Fruit fly (Drosophila melanogaster) whole organism, adult: Measurements from ENCODE around the gene SMC5.

ENCODE experiments used
- CG11617 ChIP-seq: fragments of 200-800 bp; sonication (Bioruptor generic); optimal IDR thresholded peaks from 2 replicates; lab custom pipeline; 2017; ENCODE audit warnings: mild to moderate bottlenecking, missing biosample characterization, missing genetic modification reagents, missing genetic modification characterization
- CG12768 ChIP-seq: fragments of 200-800 bp; sonication (Bioruptor generic); optimal IDR thresholded peaks from 2 replicates; lab custom pipeline; 2017; ENCODE audit warnings: missing biosample characterization, missing genetic modification characterization, mild to moderate bottlenecking, moderate library complexity, missing genetic modification reagents
- CG14711 ChIP-seq: fragments of 200-800 bp; sonication (Bioruptor generic); optimal IDR thresholded peaks from 2 replicates; lab custom pipeline; 2018; ENCODE audit warnings: missing biosample characterization, mild to moderate bottlenecking, missing genetic modification characterization, moderate library complexity
- CG1620 ChIP-seq: fragments of 200-800 bp; sonication (Bioruptor generic); optimal IDR thresholded peaks from 2 replicates; lab custom pipeline; 2016; ENCODE audit warnings: missing biosample characterization, missing genetic modification characterization
- CG33017 ChIP-seq: fragments of 200-800 bp; sonication (Bioruptor generic); optimal IDR thresholded peaks from 2 replicates; lab custom pipeline; 2018; ENCODE audit warnings: missing biosample characterization, mild to moderate bottlenecking, missing genetic modification characterization, moderate library complexity
- CG5204 ChIP-seq: fragments of 200-800 bp; sonication (Bioruptor generic); optimal IDR thresholded peaks from 2 replicates; lab custom pipeline; 2016; ENCODE audit warnings: missing biosample characterization, missing genetic modification characterization
- CG7045 ChIP-seq: fragments of 200-800 bp; sonication (Bioruptor generic); optimal IDR thresholded peaks from 2 replicates; lab custom pipeline; 2017; ENCODE audit warnings: missing biosample characterization, mild to moderate bottlenecking, missing genetic modification characterization
- CG7101 ChIP-seq: fragments of 200-800 bp; sonication (Bioruptor generic); optimal IDR thresholded peaks from 2 replicates; lab custom pipeline; 2018; ENCODE audit warnings: missing biosample characterization, mild to moderate bottlenecking, missing genetic modification characterization, moderate library complexity
- Clk ChIP-seq: fragments of 200-800 bp; sonication (Bioruptor generic); optimal IDR thresholded peaks from 2 replicates; lab custom pipeline; 2017; ENCODE audit warnings: missing biosample characterization, missing genetic modification characterization
- Crg-1 ChIP-seq: fragments of 200-800 bp; sonication (Bioruptor generic); optimal IDR thresholded peaks from 2 replicates; lab custom pipeline; 2016; ENCODE audit warnings: missing biosample characterization, missing genetic modification characterization
- Hr96 ChIP-seq: fragments of 200-800 bp; sonication (Bioruptor generic); optimal IDR thresholded peaks from 2 replicates; lab custom pipeline; 2016; ENCODE audit warnings: missing biosample characterization, missing genetic modification characterization
- Mnt ChIP-seq: fragments of 200-800 bp; sonication (Bioruptor generic); optimal IDR thresholded peaks from 2 replicates; lab custom pipeline; 2016; ENCODE audit warnings: missing biosample characterization, mild to moderate bottlenecking, missing genetic modification characterization
- bab1 ChIP-seq: fragments of 200-800 bp; sonication (Bioruptor generic); optimal IDR thresholded peaks from 3 replicates; lab custom pipeline; 2019; ENCODE audit warnings: missing biosample characterization, mild to moderate bottlenecking, missing genetic modification characterization, moderate library complexity
- cic ChIP-seq: fragments of 200-800 bp; sonication (Bioruptor generic); optimal IDR thresholded peaks from 2 replicates; lab custom pipeline; 2017; ENCODE audit warnings: missing biosample characterization, mild to moderate bottlenecking, missing genetic modification characterization, moderate library complexity
- cnc ChIP-seq, 2 experiments: fragments of >200 bp; optimal IDR thresholded peaks; 2 replicates each; lab custom pipeline; 2017
- kay ChIP-seq: fragments of 200-800 bp; sonication (Bioruptor generic); peaks from one replicate; lab custom pipeline; 2016; ENCODE audit warnings: missing biosample characterization, missing genetic modification characterization, borderline replicate concordance
- ovo ChIP-seq: fragments of 200-800 bp; sonication (Bioruptor generic); optimal IDR thresholded peaks from 2 replicates; lab custom pipeline; 2016; ENCODE audit warnings: missing biosample characterization, missing genetic modification characterization
- pad ChIP-seq: fragments of 200-800 bp; sonication (Bioruptor generic); optimal IDR thresholded peaks from 3 replicates; lab custom pipeline; 2017; ENCODE audit warnings: missing biosample characterization, missing genetic modification characterization, mild to moderate bottlenecking, moderate library complexity, missing genetic modification reagents
- tj ChIP-seq: fragments of 200-800 bp; sonication (Bioruptor generic); optimal IDR thresholded peaks from 3 replicates; lab custom pipeline; 2017; ENCODE audit warnings: missing biosample characterization, mild to moderate bottlenecking, missing genetic modification characterization, moderate library complexity
- toe ChIP-seq: fragments of 200-800 bp; sonication (Bioruptor generic); optimal IDR thresholded peaks from 2 replicates; lab custom pipeline; 2016; ENCODE audit warnings: missing biosample characterization, missing genetic modification characterization

SMC5 gene

DNA sequence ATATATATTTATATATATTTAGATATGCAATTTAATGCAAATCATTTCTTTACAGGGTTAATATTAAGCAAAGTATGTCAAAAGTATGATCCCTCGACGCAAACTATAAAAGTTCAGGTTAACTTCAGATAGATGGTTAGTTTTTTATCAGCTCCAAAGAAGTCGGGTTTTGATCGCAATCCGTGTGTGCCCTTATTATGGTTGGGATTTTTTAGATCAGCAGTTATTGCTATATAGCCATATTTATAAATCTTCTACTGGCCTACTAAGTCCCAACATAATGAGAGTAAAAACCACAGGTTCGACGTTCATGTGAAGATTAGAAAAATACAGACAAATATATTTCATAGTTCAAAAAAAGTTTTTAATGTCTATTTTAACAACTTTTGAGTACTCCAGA lies 4.9 kb downstream of the SMC5 start, which contains the start of gene EMC10:
TSS of gene EMC10 (plus strand) at position 301 of the 400 bp plus-strand sequence.
- TF ChIP-seq ovo (GFP tag; lab: Kevin White, UChicago) (no peak), kay (GFP tag; lab: Kevin White, UChicago) (peak; percentile 44)

DNA sequence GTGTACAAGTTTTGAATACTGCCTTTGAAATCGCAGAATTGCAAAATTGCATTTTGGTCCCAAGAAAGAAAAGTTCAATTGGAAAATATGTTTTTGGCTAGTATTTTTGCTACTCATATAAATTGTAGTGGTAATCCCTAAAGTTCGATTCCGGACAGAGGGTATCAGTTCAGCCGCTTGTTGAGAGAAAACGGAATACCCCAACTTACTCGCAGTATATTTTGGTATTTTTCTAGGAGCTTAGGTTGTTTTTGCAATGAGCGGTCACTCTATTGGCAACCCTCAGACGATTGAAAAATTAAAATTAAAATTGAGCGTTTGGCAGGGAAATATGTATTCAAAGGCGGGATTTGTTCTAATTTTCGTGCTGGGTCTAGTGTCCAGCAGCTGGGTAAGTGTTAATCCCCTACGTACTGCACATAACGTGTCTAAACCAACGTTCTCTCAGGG lies 5.3 kb downstream of the SMC5 start:
- TF ChIP-seq CG11617 (GFP tag; lab: Kevin White, UChicago): no peak
- no peak for TF ChIP-seq CG7045 (GFP tag; lab: Kevin White, UChicago)
- TF ChIP-seq CG5204 (GFP tag; lab: Kevin White, UChicago): no peak
- TF ChIP-seq Mnt (GFP tag; lab: Kevin White, UChicago): no peak
- no peak for TF ChIP-seq Hr96 (GFP tag; lab: Kevin White, UChicago)
- TF ChIP-seq Crg-1 (GFP tag; lab: Kevin White, UChicago): no peak
- TF ChIP-seq CG14711: no peak
- no peak for TF ChIP-seq CG33017 (tag; lab: Kevin White, UChicago)
- no peak for TF ChIP-seq Clk (GFP tag; lab: Kevin White, UChicago)
- no peak for TF ChIP-seq cnc (optimal IDR thresholded peaks at IDR 0.05; lab: Kevin White, UChicago)
- TF ChIP-seq cic: no peak
- TF ChIP-seq tj (GFP tag; lab: Kevin White, UChicago): no peak
- no peak for TF ChIP-seq CG12768 (GFP tag; lab: Kevin White, UChicago)
- no peak for TF ChIP-seq toe (GFP tag; lab: Kevin White, UChicago)
- no peak for TF ChIP-seq pad (GFP tag; lab: Kevin White, UChicago)
- no peak for TF ChIP-seq kay (GFP tag; lab: Kevin White, UChicago)
- no peak for TF ChIP-seq CG1620
- no peak for TF ChIP-seq bab1 (GFP tag; lab: Kevin White, UChicago)
- no peak for TF ChIP-seq CG7101 (tag; lab: Kevin White, UChicago)

DNA sequence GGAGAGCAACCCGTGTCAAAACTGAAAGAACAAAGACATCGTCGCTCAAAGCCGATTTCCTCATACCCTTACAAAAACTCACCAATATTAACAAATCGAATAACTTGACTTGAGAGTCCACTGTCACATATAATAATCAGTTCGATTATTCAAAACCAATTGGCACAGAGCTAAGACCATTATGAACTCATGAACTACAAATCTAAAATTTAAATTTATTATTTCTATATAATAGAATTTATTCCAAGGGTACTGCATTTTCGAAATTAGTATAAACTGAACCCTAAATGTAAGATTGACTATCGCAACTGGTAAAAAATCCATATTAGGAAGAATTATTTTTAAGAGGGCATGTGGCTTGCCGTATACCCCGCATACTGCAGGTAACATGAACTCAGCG lies 13.0 kb downstream of the SMC5 start:
- TF ChIP-seq toe (GFP tag; lab: Kevin White, UChicago): no peak
- TF ChIP-seq CG33017 (tag; lab: Kevin White, UChicago): no peak
- no peak for TF ChIP-seq bab1 (GFP tag; lab: Kevin White, UChicago)
- no peak for TF ChIP-seq tj (GFP tag; lab: Kevin White, UChicago)
- no peak for TF ChIP-seq CG5204 (GFP tag; lab: Kevin White, UChicago)
- TF ChIP-seq CG12768 (GFP tag; lab: Kevin White, UChicago): no peak

DNA sequence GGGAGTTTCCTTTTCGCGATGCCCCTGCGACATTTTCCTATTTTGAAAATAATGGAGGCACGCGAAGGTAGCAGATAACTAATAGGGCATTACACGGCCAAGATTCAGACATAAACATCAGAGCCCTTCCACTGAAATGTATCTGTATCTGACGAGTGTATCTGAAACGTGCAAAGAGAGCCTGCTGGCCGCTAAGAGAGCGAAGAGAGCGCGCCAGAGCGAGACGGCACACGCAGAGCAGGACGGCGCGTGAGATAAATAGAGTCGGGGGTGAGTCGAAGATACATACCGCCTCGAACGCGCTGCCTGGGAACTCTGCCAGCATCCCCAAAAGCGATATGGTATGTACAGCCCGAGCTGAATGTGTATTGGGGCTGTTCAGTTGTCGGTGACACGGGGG lies 15.7 kb downstream of the SMC5 start:
- peak; percentile 60 for TF ChIP-seq CG14711
- no peak for TF ChIP-seq Crg-1 (GFP tag; lab: Kevin White, UChicago)
- TF ChIP-seq bab1 (GFP tag; lab: Kevin White, UChicago): no peak
- TF ChIP-seq Clk (GFP tag; lab: Kevin White, UChicago): no peak

DNA sequence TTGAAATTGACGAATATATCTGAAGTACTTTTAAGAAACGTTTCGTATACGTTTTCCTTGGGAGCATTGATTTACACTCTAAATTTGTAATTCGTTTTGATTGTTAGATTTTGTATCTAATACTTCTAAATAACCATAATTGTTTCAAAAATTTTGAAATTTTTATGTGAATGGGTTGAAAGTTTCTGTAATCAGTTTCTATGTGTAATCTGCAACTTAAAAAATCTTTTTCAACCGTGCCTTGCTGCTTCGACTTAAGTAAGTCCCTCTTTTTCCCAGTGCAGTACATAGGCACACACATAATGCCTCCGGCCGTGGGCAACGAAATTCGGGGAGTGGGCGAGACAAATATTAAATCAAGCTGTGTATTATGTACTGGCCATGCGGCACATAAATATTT lies 16.4 kb downstream of the SMC5 start:
- TF ChIP-seq CG7101 (tag; lab: Kevin White, UChicago): no peak
- no peak for TF ChIP-seq CG12768 (GFP tag; lab: Kevin White, UChicago)
- TF ChIP-seq toe (GFP tag; lab: Kevin White, UChicago): no peak

DNA sequence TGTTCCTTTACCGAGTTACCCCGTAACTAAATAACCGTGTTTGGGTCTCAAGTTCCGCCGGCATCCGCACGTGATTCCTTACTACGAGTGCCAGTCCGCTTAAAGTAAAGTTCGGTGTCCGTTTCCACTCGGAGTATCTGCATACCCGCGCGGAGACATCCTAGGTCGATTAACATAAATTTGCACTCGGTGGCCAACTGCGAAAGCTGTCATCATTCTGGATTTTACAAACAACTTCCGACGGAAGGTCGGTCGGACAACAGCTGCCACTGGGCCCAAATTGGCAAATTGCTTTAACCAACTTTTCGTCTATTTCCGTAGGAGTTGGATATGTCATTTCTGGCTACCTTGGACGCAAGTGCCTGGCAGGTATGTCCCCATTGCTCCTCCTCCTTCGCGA lies 17.6 kb downstream of the SMC5 start, which contains the start of gene TfAP-2:
TSS of gene TfAP-2 (plus strand) at position 301 of the 400 bp plus-strand sequence.
- TF ChIP-seq CG12768 (GFP tag; lab: Kevin White, UChicago) (no peak), cic (no peak), CG14711 (no peak), Mnt (GFP tag; lab: Kevin White, UChicago) (no peak), CG5204 (GFP tag; lab: Kevin White, UChicago) (no peak), CG33017 (tag; lab: Kevin White, UChicago) (no peak), pad (GFP tag; lab: Kevin White, UChicago) (no peak), Clk (GFP tag; lab: Kevin White, UChicago) (no peak), cnc (optimal IDR thresholded peaks at IDR 0.05; lab: Kevin White, UChicago) (no peak), toe (GFP tag; lab: Kevin White, UChicago) (no peak), Hr96 (GFP tag; lab: Kevin White, UChicago) (no peak)

DNA sequence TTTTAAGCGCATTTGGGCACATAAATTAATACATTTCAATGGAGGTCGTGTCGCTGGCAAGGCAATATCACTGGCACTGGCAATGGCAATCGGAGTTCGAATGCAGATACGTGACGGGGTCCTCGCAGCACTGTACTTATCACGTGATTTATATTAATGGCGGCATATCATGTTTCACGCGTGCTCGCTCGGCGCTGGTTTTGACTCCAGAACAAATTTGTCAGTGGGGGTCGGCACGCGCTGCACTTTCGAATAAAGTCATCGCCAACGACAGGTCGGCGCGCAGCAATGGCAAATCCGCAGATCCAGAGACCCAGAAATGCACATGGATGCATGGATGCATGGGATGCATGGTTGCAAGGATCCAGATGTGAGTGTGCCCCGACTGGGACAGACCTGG lies 22.3 kb downstream of the SMC5 start:
- TF ChIP-seq pad (GFP tag; lab: Kevin White, UChicago) (no peak), CG5204 (GFP tag; lab: Kevin White, UChicago) (no peak), CG7101 (tag; lab: Kevin White, UChicago) (no peak), bab1 (GFP tag; lab: Kevin White, UChicago) (peak; percentile 7)

DNA sequence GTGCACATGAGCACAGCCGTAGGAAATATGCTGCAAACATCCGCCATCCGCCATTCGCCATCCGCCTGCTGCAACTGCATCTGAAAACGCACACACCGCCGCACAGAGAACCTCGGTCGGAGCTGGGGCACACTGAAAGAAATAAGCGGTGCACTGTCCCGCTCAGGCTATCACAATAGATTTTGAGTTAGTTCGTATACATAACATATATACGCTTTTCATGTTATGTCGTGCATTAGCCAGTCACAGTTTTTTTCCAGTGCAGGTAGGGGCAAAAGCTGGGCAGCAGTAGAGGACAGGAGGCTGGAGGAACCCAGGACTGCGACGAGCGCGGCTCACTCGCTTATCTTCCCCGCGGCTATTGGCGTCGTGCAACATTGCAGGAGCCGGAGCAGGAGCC lies 25.4 kb downstream of the SMC5 start:
- TF ChIP-seq CG7101 (tag; lab: Kevin White, UChicago): no peak
- no peak for TF ChIP-seq cic
- TF ChIP-seq tj (GFP tag; lab: Kevin White, UChicago): no peak
- no peak for TF ChIP-seq Hr96 (GFP tag; lab: Kevin White, UChicago)
- no peak for TF ChIP-seq CG11617 (GFP tag; lab: Kevin White, UChicago)
- TF ChIP-seq CG5204 (GFP tag; lab: Kevin White, UChicago): no peak
- TF ChIP-seq CG33017 (tag; lab: Kevin White, UChicago): no peak
- no peak for TF ChIP-seq pad (GFP tag; lab: Kevin White, UChicago)
- TF ChIP-seq ovo (GFP tag; lab: Kevin White, UChicago): no peak
- no peak for TF ChIP-seq Crg-1 (GFP tag; lab: Kevin White, UChicago)
- TF ChIP-seq Clk (GFP tag; lab: Kevin White, UChicago): no peak
- no peak for TF ChIP-seq bab1 (GFP tag; lab: Kevin White, UChicago)
- no peak for TF ChIP-seq CG14711
- no peak for TF ChIP-seq CG7045 (GFP tag; lab: Kevin White, UChicago)
- TF ChIP-seq Mnt (GFP tag; lab: Kevin White, UChicago): no peak
- TF ChIP-seq toe (GFP tag; lab: Kevin White, UChicago): no peak
- no peak for TF ChIP-seq cnc (optimal IDR thresholded peaks at IDR 0.05; lab: Kevin White, UChicago)
- TF ChIP-seq kay (GFP tag; lab: Kevin White, UChicago): no peak
- no peak for TF ChIP-seq CG1620
- TF ChIP-seq CG12768 (GFP tag; lab: Kevin White, UChicago): no peak
